Fruit fly (Drosophila melanogaster): ENCODE data around the gene bru2.

Gene bru2

DNA sequence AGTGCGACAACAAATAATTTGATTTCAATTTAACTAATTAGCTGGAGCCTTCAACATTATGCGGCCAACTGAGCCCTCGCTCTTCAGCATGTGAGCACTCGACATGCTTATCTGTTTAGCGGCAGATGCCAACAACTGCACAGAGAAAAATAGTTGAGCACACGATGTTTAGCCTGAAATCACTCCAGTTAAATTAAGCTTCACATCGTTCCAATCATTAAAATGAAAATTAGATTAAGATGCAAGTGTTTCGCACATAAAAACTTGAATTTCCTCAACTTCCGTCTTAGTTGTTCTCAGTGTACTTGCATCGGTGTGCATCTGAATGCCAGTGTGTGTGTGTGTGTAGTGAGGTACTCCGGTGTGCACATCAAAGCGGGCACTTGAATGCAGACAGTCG lies 6.9 kb downstream of the bru2 start (continued):
- TF ChIP-seq danr (GFP tag; IDR thresholded peaks at IDR 0.05), result peak; percentile 16; the same call in 1 of the 2 replicates
- TF ChIP-seq br (optimal IDR thresholded peaks at IDR 0.05), result no peak
- no peak for TF ChIP-seq CG3726 (GFP tag; IDR thresholded peaks at IDR 0.05)
- peak; percentile 24 for TF ChIP-seq Sox100B (GFP tag; optimal IDR thresholded peaks at IDR 0.05)
- TF ChIP-seq CG10431 (GFP tag; optimal IDR thresholded peaks at IDR 0.05), result no peak
- TF ChIP-seq B-H2 (GFP tag; optimal IDR thresholded peaks at IDR 0.05), result no peak
- no peak for TF ChIP-seq YL-1 (GFP tag; optimal IDR thresholded peaks at IDR 0.05)
- no peak for TF ChIP-seq CG3838 (GFP tag; optimal IDR thresholded peaks at IDR 0.05)
- no peak for TF ChIP-seq CG18599 (GFP tag; optimal IDR thresholded peaks at IDR 0.05)
- TF ChIP-seq kni (GFP tag; optimal IDR thresholded peaks at IDR 0.05), result no peak
- TF ChIP-seq al (GFP tag; IDR thresholded peaks at IDR 0.05), result no peak
- no peak for TF ChIP-seq HLH54F (GFP tag; optimal IDR thresholded peaks at IDR 0.05)
- TF ChIP-seq CG9215 (GFP tag; IDR thresholded peaks at IDR 0.05), result 0 out of 2 replicates have a peak, but pooled peaks have one; percentile 15
- no peak for TF ChIP-seq sima (GFP tag; optimal IDR thresholded peaks at IDR 0.05)
- TF ChIP-seq nau (GFP tag; optimal IDR thresholded peaks at IDR 0.05), result no peak
- TF ChIP-seq lab (GFP tag; optimal IDR thresholded peaks at IDR 0.05), result no peak
- TF ChIP-seq ems (GFP tag; optimal IDR thresholded peaks at IDR 0.05), result no peak
- TF ChIP-seq CG2120 (GFP tag; optimal IDR thresholded peaks at IDR 0.05), result no peak
- TF ChIP-seq Trl (optimal IDR thresholded peaks at IDR 0.05), result no peak
- peak; percentile 56 for TF ChIP-seq Trl (GFP tag; optimal IDR thresholded peaks at IDR 0.05)
- TF ChIP-seq ci (GFP tag; IDR thresholded peaks at IDR 0.05), result peak; percentile 87
- TF ChIP-seq Doc3 (GFP tag; IDR thresholded peaks at IDR 0.05; ENCODE audit: partially characterized antibody), result no peak
- 0 out of 3 replicates have a peak, but pooled peaks have one; percentile 28 for TF ChIP-seq Aef1 (GFP tag; IDR thresholded peaks at IDR 0.05)
- no peak for TF ChIP-seq sug (tag; optimal IDR thresholded peaks at IDR 0.05)
- no peak for TF ChIP-seq Ravus (GFP tag; IDR thresholded peaks at IDR 0.05)
- no peak for TF ChIP-seq CG1832 (GFP tag; optimal IDR thresholded peaks at IDR 0.05)
- TF ChIP-seq CG9437 (GFP tag; optimal IDR thresholded peaks at IDR 0.05), result no peak
- TF ChIP-seq pb (GFP tag; optimal IDR thresholded peaks at IDR 0.05), result peak; percentile 17
- no peak for TF ChIP-seq grn (GFP tag; optimal IDR thresholded peaks at IDR 0.05)
- TF ChIP-seq CG4854 (GFP tag; optimal IDR thresholded peaks at IDR 0.05), result no peak
- peak; percentile 27 for TF ChIP-seq CG6254 (GFP tag; optimal IDR thresholded peaks at IDR 0.05)
- TF ChIP-seq CG7357 (GFP tag; IDR thresholded peaks at IDR 0.05), result no peak
- TF ChIP-seq bsh (GFP tag; optimal IDR thresholded peaks at IDR 0.05), result peak in 1 of 2 experiments; percentile 71
- no peak for TF ChIP-seq gt (GFP tag; IDR thresholded peaks at IDR 0.05)
- no peak for TF ChIP-seq ato (GFP tag; IDR thresholded peaks at IDR 0.05; ENCODE audit: partially characterized antibody)
- no peak for TF ChIP-seq TFAM (GFP tag; optimal IDR thresholded peaks at IDR 0.05)
- TF ChIP-seq h (optimal IDR thresholded peaks at IDR 0.05), result no peak
- peak; percentile 45; the same call in 1 of the 3 replicates for TF ChIP-seq Optix (GFP tag; IDR thresholded peaks at IDR 0.05)
- peak; percentile 23 for TF ChIP-seq mam (GFP tag; optimal IDR thresholded peaks at IDR 0.05)
- TF ChIP-seq so (GFP tag; IDR thresholded peaks at IDR 0.05), result no peak
- TF ChIP-seq CG1024 (GFP tag; IDR thresholded peaks at IDR 0.05), result 0 out of 2 replicates have a peak, but pooled peaks have one; percentile 14
- TF ChIP-seq CG9876 (GFP tag; optimal IDR thresholded peaks at IDR 0.05), result peak; percentile 25
- TF ChIP-seq az2 (GFP tag; optimal IDR thresholded peaks at IDR 0.05), result peak; percentile 51
- TF ChIP-seq CG12391 (tag; optimal IDR thresholded peaks at IDR 0.05), result peak; percentile 68
- no peak for TF ChIP-seq CG12299 (tag; optimal IDR thresholded peaks at IDR 0.05)
- no peak for TF ChIP-seq Usf (GFP tag; optimal IDR thresholded peaks at IDR 0.05)
- no peak for TF ChIP-seq Eip74EF (GFP tag; optimal IDR thresholded peaks at IDR 0.05)
- peak; percentile 51 for TF ChIP-seq CG2202 (tag; optimal IDR thresholded peaks at IDR 0.05)
- peak; percentile 27; the same call in 1 of the 2 replicates for TF ChIP-seq CG32532 (GFP tag; IDR thresholded peaks at IDR 0.05)
- 0 out of 2 replicates have a peak, but pooled peaks have one; percentile 14 for TF ChIP-seq dimm (GFP tag; IDR thresholded peaks at IDR 0.05)
- TF ChIP-seq CG8281 (tag; optimal IDR thresholded peaks at IDR 0.05), result no peak
- no peak for TF ChIP-seq CG12659 (GFP tag; optimal IDR thresholded peaks at IDR 0.05)

Data from whole organism, embryonic.